Worm (Caenorhabditis elegans) whole organism, early embryonic: ENCODE data around the gene F28A12.10.

Experiments
- B0310.2 ChIP-seq: sonication (generic microtip); optimal IDR thresholded peaks from 2 replicates; lab custom pipeline; 2016; ENCODE audit warnings: mild to moderate bottlenecking, missing genetic modification characterization, missing compliant biosample characterization
- F13C5.2 ChIP-seq: sonication (generic microtip); optimal IDR thresholded peaks from 2 replicates; lab custom pipeline; 2017; ENCODE audit warnings: mild to moderate bottlenecking, missing genetic modification characterization, inconsistent platforms, missing compliant biosample characterization
- aly-1 ChIP-seq: sonication (generic microtip); optimal IDR thresholded peaks from 2 replicates; lab custom pipeline; 2016; ENCODE audit warnings: missing genetic modification characterization, missing compliant biosample characterization
- ama-1 ChIP-seq: fragments of 150-350 bp; optimal IDR thresholded peaks from 2 replicates; lab custom pipeline; 2014
- ets-7 ChIP-seq: sonication (generic microtip); optimal IDR thresholded peaks from 2 replicates; lab custom pipeline; 2016; ENCODE audit warnings: missing genotype, missing genetic modification characterization, missing compliant biosample characterization
- flt-1 ChIP-seq: fragments of 200-800 bp; sonication (Bioruptor generic); IDR thresholded peaks from 2 replicates; pipeline ENCODE4 v1.3.6; 2022; ENCODE audit warnings: missing genetic modification characterization, missing compliant biosample characterization
- hmbx-1 ChIP-seq: sonication (generic microtip); optimal IDR thresholded peaks from 2 replicates; lab custom pipeline; 2016; ENCODE audit warnings: mild to moderate bottlenecking, missing genetic modification characterization, missing compliant biosample characterization
- hnd-1 ChIP-seq: sonication (generic microtip); optimal IDR thresholded peaks from 2 replicates; lab custom pipeline; 2016; ENCODE audit warnings: missing genetic modification characterization, missing compliant biosample characterization
- pes-1 ChIP-seq: fragments of 200-800 bp; sonication (Bioruptor generic); IDR thresholded peaks from 2 replicates; pipeline ENCODE4 v1.3.6; 2022; ENCODE audit warnings: missing genetic modification reagents, missing genetic modification characterization, missing compliant biosample characterization
- scrt-1 ChIP-seq: fragments of 200-800 bp; sonication (Bioruptor generic); IDR thresholded peaks from 2 replicates; pipeline ENCODE4 v1.3.6; 2022; ENCODE audit warnings: missing genetic modification characterization, missing compliant biosample characterization
- sea-1 ChIP-seq: fragments of 200-800 bp; sonication (Bioruptor generic); conservative IDR thresholded peaks from 2 replicates; pipeline ENCODE4 v1.3.6; 2022; ENCODE audit warnings: missing genetic modification characterization, missing compliant biosample characterization
- tbx-37 ChIP-seq: fragments of 200-800 bp; sonication (Bioruptor generic); conservative IDR thresholded peaks from 2 replicates; pipeline ENCODE4 v1.3.6; 2022; ENCODE audit warnings: missing genetic modification reagents, missing genetic modification characterization, missing compliant biosample characterization

DNA sequence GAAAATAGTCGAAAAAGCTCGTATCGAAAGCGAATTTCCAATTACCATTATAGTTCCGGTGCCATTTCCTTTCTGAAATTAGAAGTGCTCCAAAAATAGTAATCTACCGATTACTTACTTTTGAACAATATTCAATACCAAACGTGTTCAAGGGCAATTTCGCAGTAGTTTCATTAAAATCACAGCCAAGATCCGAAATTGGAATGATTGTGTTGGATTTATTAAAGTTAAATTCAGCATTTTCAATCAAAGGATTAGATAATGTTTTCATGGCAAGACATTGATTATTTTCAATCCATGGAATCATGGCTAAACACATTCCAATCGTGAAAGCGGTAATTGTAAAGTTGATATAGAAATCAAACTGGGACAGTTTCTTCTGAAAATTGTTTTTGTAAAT lies 4.8 kb downstream of the F28A12.10 start:
- TF ChIP-seq aly-1 (tag; lab: Kevin White, UChicago) (no peak), flt-1 (GFP tag; lab: Robert Waterston, UW) (no peak), hmbx-1 (no peak), F13C5.2 (no peak), pes-1 (GFP tag; lab: Robert Waterston, UW) (no peak), B0310.2 (tag; lab: Kevin White, UChicago) (no peak), sea-1 (no peak), ama-1 (lab: Kevin White, UChicago) (no peak), hnd-1 (tag; lab: Kevin White, UChicago) (no peak), scrt-1 (GFP tag; lab: Robert Waterston, UW) (no peak), tbx-37 (no peak), ets-7 (tag; lab: Kevin White, UChicago) (no peak)
